Worm (Caenorhabditis elegans) whole organism, early embryonic: ENCODE results near the gene C05E11.3.

Experiments
- B0310.2 ChIP-seq: sonication (generic microtip); optimal IDR thresholded peaks from 2 replicates; lab custom pipeline; 2016; ENCODE audit warnings: mild to moderate bottlenecking, missing genetic modification characterization, missing compliant biosample characterization
- F13C5.2 ChIP-seq: sonication (generic microtip); optimal IDR thresholded peaks from 2 replicates; lab custom pipeline; 2017; ENCODE audit warnings: mild to moderate bottlenecking, missing genetic modification characterization, inconsistent platforms, missing compliant biosample characterization
- aly-1 ChIP-seq: sonication (generic microtip); optimal IDR thresholded peaks from 2 replicates; lab custom pipeline; 2016; ENCODE audit warnings: missing genetic modification characterization, missing compliant biosample characterization
- ama-1 ChIP-seq: fragments of 150-350 bp; optimal IDR thresholded peaks from 2 replicates; lab custom pipeline; 2014
- ceh-13 ChIP-seq: fragments of 200-800 bp; sonication (Bioruptor generic); optimal IDR thresholded peaks from 2 replicates; lab custom pipeline; 2018; ENCODE audit warnings: mild to moderate bottlenecking, missing genetic modification characterization, missing compliant biosample characterization
- ceh-36 ChIP-seq: sonication (generic microtip); optimal IDR thresholded peaks from 2 replicates; lab custom pipeline; 2016; ENCODE audit warnings: missing genetic modification characterization, inconsistent platforms, missing compliant biosample characterization
- ets-7 ChIP-seq: sonication (generic microtip); optimal IDR thresholded peaks from 2 replicates; lab custom pipeline; 2016; ENCODE audit warnings: missing genotype, missing genetic modification characterization, missing compliant biosample characterization
- flt-1 ChIP-seq: fragments of 200-800 bp; sonication (Bioruptor generic); IDR thresholded peaks from 2 replicates; pipeline ENCODE4 v1.3.6; 2022; ENCODE audit warnings: missing genetic modification characterization, missing compliant biosample characterization
- hmbx-1 ChIP-seq: sonication (generic microtip); optimal IDR thresholded peaks from 2 replicates; lab custom pipeline; 2016; ENCODE audit warnings: mild to moderate bottlenecking, missing genetic modification characterization, missing compliant biosample characterization
- hmg-4 ChIP-seq: fragments of 200-800 bp; sonication (Bioruptor generic); optimal IDR thresholded peaks from 2 replicates; lab custom pipeline; 2018; ENCODE audit warnings: mild to moderate bottlenecking, missing genetic modification characterization, missing compliant biosample characterization
- hnd-1 ChIP-seq: sonication (generic microtip); optimal IDR thresholded peaks from 2 replicates; lab custom pipeline; 2016; ENCODE audit warnings: missing genetic modification characterization, missing compliant biosample characterization
- pes-1 ChIP-seq: fragments of 200-800 bp; sonication (Bioruptor generic); IDR thresholded peaks from 2 replicates; pipeline ENCODE4 v1.3.6; 2022; ENCODE audit warnings: missing genetic modification reagents, missing genetic modification characterization, missing compliant biosample characterization
- scrt-1 ChIP-seq: fragments of 200-800 bp; sonication (Bioruptor generic); IDR thresholded peaks from 2 replicates; pipeline ENCODE4 v1.3.6; 2022; ENCODE audit warnings: missing genetic modification characterization, missing compliant biosample characterization
- sea-1 ChIP-seq: fragments of 200-800 bp; sonication (Bioruptor generic); conservative IDR thresholded peaks from 2 replicates; pipeline ENCODE4 v1.3.6; 2022; ENCODE audit warnings: missing genetic modification characterization, missing compliant biosample characterization
- tbx-11 ChIP-seq: fragments of 200-800 bp; sonication (Bioruptor generic); IDR thresholded peaks from 2 replicates; pipeline ENCODE4 v1.3.6; 2022; ENCODE audit warnings: missing genetic modification characterization, missing compliant biosample characterization
- tbx-37 ChIP-seq: fragments of 200-800 bp; sonication (Bioruptor generic); conservative IDR thresholded peaks from 2 replicates; pipeline ENCODE4 v1.3.6; 2022; ENCODE audit warnings: missing genetic modification reagents, missing genetic modification characterization, missing compliant biosample characterization
- tra-4 ChIP-seq: sonication (generic microtip); optimal IDR thresholded peaks from 2 replicates; lab custom pipeline; 2017; ENCODE audit warnings: missing genetic modification characterization, missing compliant biosample characterization

Gene C05E11.3

DNA sequence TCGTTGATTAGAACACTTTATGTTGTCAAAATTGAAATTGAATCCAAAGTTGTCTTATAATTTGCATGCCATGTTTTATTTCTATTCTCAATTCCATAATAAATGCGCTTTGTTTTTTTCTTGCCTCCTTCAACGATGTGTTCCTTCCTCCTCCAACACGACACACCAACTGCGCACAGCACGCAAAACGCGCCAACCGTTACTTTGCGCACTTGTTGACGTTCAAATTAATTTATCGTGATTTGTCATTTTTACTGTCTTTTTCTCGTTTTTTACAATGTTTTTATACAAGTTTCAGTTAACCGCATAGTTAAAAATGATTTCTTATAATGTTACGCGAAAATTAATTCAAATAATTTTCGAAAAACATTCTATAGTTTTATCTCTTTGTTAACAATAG, 9.9 kb downstream of the C05E11.3 start:
- TF ChIP-seq F13C5.2 (tag; lab: Kevin White, UChicago) = no peak

ce11 chrX:4588462-4588861, 10.4 kb downstream of the C05E11.3 start, which contains the start of gene lnp-1:
TSS of gene lnp-1 (plus strand) at chrX:4588762.
- TF ChIP-seq hmg-4 (GFP tag; lab: Kevin White, UChicago) (no peak), ama-1 (lab: Kevin White, UChicago) (no peak), B0310.2 (tag; lab: Kevin White, UChicago) (no peak), tbx-11 (GFP tag; lab: Robert Waterston, UW) (no peak), hnd-1 (tag; lab: Kevin White, UChicago) (no peak), ceh-36 (tag; lab: Kevin White, UChicago) (no peak), hmbx-1 (no peak), scrt-1 (GFP tag; lab: Robert Waterston, UW) (no peak), ets-7 (tag; lab: Kevin White, UChicago) (no peak), aly-1 (tag; lab: Kevin White, UChicago) (no peak), F13C5.2 (tag; lab: Kevin White, UChicago) (no peak), tbx-37 (GFP tag; lab: Robert Waterston, UW) (no peak), tra-4 (tag; lab: Kevin White, UChicago) (no peak), sea-1 (GFP tag; lab: Robert Waterston, UW) (no peak), pes-1 (no peak), flt-1 (GFP tag; lab: Robert Waterston, UW) (no peak), ceh-13 (no peak)

DNA sequence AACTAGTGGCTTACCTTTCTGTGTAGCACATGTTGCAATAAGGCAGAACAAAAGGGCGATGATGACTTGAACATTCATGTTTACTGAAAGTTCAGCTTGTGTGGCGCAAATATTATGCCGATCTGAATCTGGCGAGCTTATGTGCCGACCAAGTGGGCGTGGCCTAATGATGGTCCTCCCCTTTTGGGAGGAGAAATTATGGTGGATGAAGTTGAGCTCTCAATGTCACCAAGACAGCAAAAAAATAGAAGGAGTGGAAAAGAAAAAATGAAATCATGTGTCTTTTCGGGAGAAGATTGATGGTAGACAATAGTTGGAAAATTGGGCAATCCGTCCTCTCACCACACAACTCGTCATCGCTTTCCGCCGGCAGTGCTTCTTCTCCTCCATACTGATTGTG, 14.2 kb downstream of the C05E11.3 start, which contains the start of gene flp-12:
flp-12 (minus strand) TSS at position 101 of the 400 bp plus-strand sequence.
- no peak for TF ChIP-seq tbx-37 (GFP tag; lab: Robert Waterston, UW)

DNA sequence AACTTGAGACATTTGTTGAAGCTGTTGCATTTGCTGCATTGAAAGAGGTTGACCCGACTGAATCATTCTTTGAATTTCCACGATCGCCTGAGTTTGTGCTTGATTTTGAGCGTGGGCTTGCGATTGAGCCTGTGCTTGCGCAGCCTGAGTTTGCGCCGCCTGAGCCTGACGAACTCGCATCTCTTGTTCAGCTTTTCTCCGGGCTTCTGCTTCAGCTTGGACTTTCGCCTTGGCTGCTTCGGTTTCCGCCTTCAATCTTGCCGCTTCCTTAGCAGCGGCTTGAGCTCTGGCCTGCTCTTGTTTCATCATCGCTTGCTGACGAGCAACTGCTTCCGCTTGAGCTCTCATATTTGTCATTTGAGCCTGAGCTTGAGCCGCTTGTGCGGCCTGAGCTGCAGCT, 19.4 kb downstream of the C05E11.3 start:
- TF ChIP-seq B0310.2 (tag; lab: Kevin White, UChicago) (no peak), hmg-4 (GFP tag; lab: Kevin White, UChicago) (no peak), pes-1 (no peak), aly-1 (tag; lab: Kevin White, UChicago) (no peak), tra-4 (tag; lab: Kevin White, UChicago) (no peak), hmbx-1 (no peak), ama-1 (lab: Kevin White, UChicago) (no peak)

DNA sequence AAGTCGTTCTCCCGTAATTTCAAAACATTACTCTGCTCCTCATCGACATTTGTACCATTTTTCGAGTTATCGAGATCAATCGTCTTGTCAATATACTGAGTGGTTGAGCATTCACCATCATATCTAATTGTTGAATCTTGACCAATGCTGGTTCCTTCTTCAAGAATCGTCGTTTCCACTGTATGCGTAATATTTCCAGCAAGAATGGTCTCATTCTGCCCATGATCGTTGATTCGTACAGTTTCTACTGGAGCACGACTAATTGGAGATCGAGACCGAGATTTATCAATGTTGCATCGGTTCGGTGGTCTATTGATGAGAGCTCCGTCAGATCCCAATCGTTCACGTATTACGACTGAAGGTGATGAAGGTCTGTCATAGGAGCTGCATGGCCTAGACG, 21.5 kb downstream of the C05E11.3 start:
- TF ChIP-seq ceh-13 (no peak), tbx-37 (GFP tag; lab: Robert Waterston, UW) (no peak), ama-1 (lab: Kevin White, UChicago) (no peak), pes-1 (no peak), scrt-1 (GFP tag; lab: Robert Waterston, UW) (no peak), ets-7 (tag; lab: Kevin White, UChicago) (no peak), aly-1 (tag; lab: Kevin White, UChicago) (no peak), ceh-36 (tag; lab: Kevin White, UChicago) (no peak), B0310.2 (tag; lab: Kevin White, UChicago) (no peak), flt-1 (GFP tag; lab: Robert Waterston, UW) (no peak), F13C5.2 (tag; lab: Kevin White, UChicago) (no peak), hnd-1 (tag; lab: Kevin White, UChicago) (no peak)

DNA sequence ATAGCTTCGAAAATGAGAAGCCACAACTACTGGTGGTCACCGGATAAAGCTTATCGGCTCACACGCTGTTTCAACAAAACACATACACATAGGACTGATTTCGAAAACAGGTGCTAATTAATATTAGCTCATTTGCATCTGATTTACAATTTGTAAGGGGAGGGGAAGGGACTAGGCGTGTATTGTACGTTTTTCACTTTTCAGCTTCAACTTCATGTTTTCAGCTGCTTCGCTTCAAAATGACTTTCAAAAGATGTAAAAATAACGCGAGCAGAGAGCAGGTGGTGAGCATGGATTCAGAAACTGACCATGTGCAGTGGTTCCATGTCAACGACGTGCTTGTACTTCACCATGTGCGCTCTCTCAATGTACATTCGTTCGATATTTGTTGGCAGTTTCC, 22.9 kb downstream of the C05E11.3 start:
- TF ChIP-seq F13C5.2 (tag; lab: Kevin White, UChicago) (no peak), hnd-1 (tag; lab: Kevin White, UChicago) (no peak), hmg-4 (GFP tag; lab: Kevin White, UChicago) (no peak), aly-1 (tag; lab: Kevin White, UChicago) (no peak), scrt-1 (GFP tag; lab: Robert Waterston, UW) (no peak), tra-4 (tag; lab: Kevin White, UChicago) (no peak), ets-7 (tag; lab: Kevin White, UChicago) (no peak), ama-1 (lab: Kevin White, UChicago) (no peak), B0310.2 (tag; lab: Kevin White, UChicago) (no peak), tbx-11 (GFP tag; lab: Robert Waterston, UW) (no peak), ceh-36 (tag; lab: Kevin White, UChicago) (no peak), flt-1 (GFP tag; lab: Robert Waterston, UW) (no peak), ceh-13 (no peak), hmbx-1 (no peak), sea-1 (GFP tag; lab: Robert Waterston, UW) (no peak), tbx-37 (GFP tag; lab: Robert Waterston, UW) (no peak), pes-1 (no peak)

DNA sequence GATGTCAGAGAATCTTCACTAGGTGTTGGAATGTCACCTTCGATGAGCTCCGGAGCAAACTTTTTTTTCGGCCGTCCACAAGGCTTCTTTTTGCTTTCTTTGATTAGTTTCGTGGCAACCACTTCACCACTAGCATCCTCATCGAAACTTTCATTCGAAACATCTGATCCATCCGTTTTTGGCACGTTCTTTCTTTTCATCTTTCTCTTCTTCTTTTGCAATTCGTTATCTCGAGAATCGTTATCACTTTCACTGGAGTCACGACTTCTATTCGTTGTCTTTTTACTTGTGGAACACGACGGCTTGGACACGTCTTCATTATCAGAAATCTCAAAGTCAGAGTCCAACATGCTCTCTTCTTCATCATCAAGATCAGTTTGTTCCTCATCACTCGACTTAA, 26.1 kb downstream of the C05E11.3 start:
- TF ChIP-seq ceh-13 (no peak), hnd-1 (tag; lab: Kevin White, UChicago) (no peak), pes-1 (no peak), B0310.2 (tag; lab: Kevin White, UChicago) (no peak), sea-1 (GFP tag; lab: Robert Waterston, UW) (no peak), flt-1 (GFP tag; lab: Robert Waterston, UW) (no peak), tbx-37 (GFP tag; lab: Robert Waterston, UW) (no peak), F13C5.2 (tag; lab: Kevin White, UChicago) (no peak), aly-1 (tag; lab: Kevin White, UChicago) (no peak), scrt-1 (GFP tag; lab: Robert Waterston, UW) (no peak), hmg-4 (GFP tag; lab: Kevin White, UChicago) (no peak), ama-1 (lab: Kevin White, UChicago) (no peak)

- TF ChIP-seq scrt-1 (GFP tag; lab: Robert Waterston, UW) (no peak), flt-1 (GFP tag; lab: Robert Waterston, UW) (no peak), ceh-13 (no peak), hmg-4 (GFP tag; lab: Kevin White, UChicago) (no peak), pes-1 (no peak), aly-1 (tag; lab: Kevin White, UChicago) (no peak), ets-7 (tag; lab: Kevin White, UChicago) (no peak), B0310.2 (tag; lab: Kevin White, UChicago) (no peak), tbx-11 (GFP tag; lab: Robert Waterston, UW) (no peak), tbx-37 (GFP tag; lab: Robert Waterston, UW) (no peak), sea-1 (GFP tag; lab: Robert Waterston, UW) (no peak), tra-4 (tag; lab: Kevin White, UChicago) (no peak), hmbx-1 (no peak), F13C5.2 (tag; lab: Kevin White, UChicago) (no peak), ceh-36 (tag; lab: Kevin White, UChicago) (no peak)
Measured at ce11 chrX:4605828-4606227, 27.8 kb downstream of the C05E11.3 start, which contains the start of gene spat-3. TSS of gene spat-3 (minus strand) at chrX:4605928.
